Worm (Caenorhabditis elegans) whole organism, late embryonic: ENCODE data around the gene R148.7.

ENCODE experiments used
- ceh-18 ChIP-seq: sonication (generic microtip); optimal IDR thresholded peaks from 2 replicates; lab custom pipeline; 2016; ENCODE audit warnings: missing genetic modification characterization, missing compliant biosample characterization
- ceh-24 ChIP-seq: sonication (generic microtip); optimal IDR thresholded peaks from 2 replicates; lab custom pipeline; 2016; ENCODE audit warnings: mild to moderate bottlenecking, missing genetic modification characterization, missing compliant biosample characterization
- ceh-30 ChIP-seq: fragments of 150-350 bp; optimal IDR thresholded peaks from 2 replicates; lab custom pipeline; 2014; ENCODE audit warnings: missing biosample characterization, missing genetic modification characterization
- dve-1 ChIP-seq: sonication (generic microtip); optimal IDR thresholded peaks from 2 replicates; lab custom pipeline; 2017; ENCODE audit warnings: antibody characterized with exemption, mild to moderate bottlenecking, missing genetic modification characterization, missing compliant biosample characterization
- hlh-30 ChIP-seq: sonication (generic microtip); optimal IDR thresholded peaks from 2 replicates; lab custom pipeline; 2017; ENCODE audit warnings: antibody characterized with exemption, missing genetic modification characterization, missing compliant biosample characterization; ENCODE audit not compliant: insufficient read depth
- nhr-11 ChIP-seq: fragments of 150-350 bp; optimal IDR thresholded peaks from 2 replicates; lab custom pipeline; 2014; ENCODE audit warnings: missing biosample characterization, missing genetic modification characterization
- ref-2 ChIP-seq: sonication (generic microtip); optimal IDR thresholded peaks from 2 replicates; lab custom pipeline; 2016; ENCODE audit warnings: missing genetic modification characterization, missing compliant biosample characterization
- rnt-1 ChIP-seq: sonication (generic microtip); optimal IDR thresholded peaks from 2 replicates; lab custom pipeline; 2016; ENCODE audit warnings: missing genetic modification characterization, missing compliant biosample characterization
- unc-42 ChIP-seq: sonication (generic microtip); optimal IDR thresholded peaks from 2 replicates; lab custom pipeline; 2016; ENCODE audit warnings: missing genotype, missing genetic modification characterization, missing compliant biosample characterization

DNA sequence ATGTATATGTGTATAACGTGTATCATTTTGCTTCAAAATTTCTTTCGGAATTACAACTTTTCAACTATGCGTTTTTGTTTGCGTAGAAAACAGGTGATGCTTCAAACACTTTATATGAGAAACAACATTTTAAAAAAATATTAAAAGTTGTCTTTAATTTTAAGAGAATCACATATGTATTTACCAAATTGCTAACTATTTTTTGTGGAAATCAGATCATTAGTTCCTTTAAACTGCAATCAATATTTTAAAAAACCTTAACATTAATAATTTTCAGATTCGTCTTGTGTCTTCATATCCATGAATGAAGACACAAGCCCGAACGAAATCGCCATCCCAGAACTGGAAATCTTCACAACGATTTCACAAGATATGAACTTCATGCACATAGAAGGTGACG is 45.4 kb downstream of the R148.7 start, which contains the start of gene C44B11.6:
- TF ChIP-seq unc-42 (tag; lab: Kevin White, UChicago): no peak
- no peak for TF ChIP-seq nhr-11
- no peak for TF ChIP-seq dve-1 (tag; lab: Kevin White, UChicago)
- no peak for TF ChIP-seq ref-2
- TF ChIP-seq ceh-24: no peak
- no peak for TF ChIP-seq ceh-30 (tag; lab: Kevin White, UChicago)
- no peak for TF ChIP-seq ceh-18 (tag; lab: Kevin White, UChicago)
- TF ChIP-seq hlh-30: no peak
- no peak for TF ChIP-seq rnt-1 (tag; lab: Kevin White, UChicago)
